Worm (Caenorhabditis elegans) whole organism, dauer: ENCODE measurements around the gene Y62H9A.5.

Source experiments
- unc-62 ChIP-seq: sonication (generic microtip); optimal IDR thresholded peaks from 2 replicates; lab custom pipeline; 2017; ENCODE audit warnings: missing biosample characterization, missing genetic modification reagents, missing genetic modification characterization

Y62H9A.5 gene

ce11 chrX:11896708-11897107 lies 14.0 kb upstream of the Y62H9A.5 start:
- no peak for TF ChIP-seq unc-62 (GFP tag; lab: Kevin White, UChicago)

ce11 chrX:11892328-11892727 lies 9.6 kb upstream of the Y62H9A.5 start, which contains the start of gene Y62H9A.8:
Gene Y62H9A.8, minus strand, starts transcription at chrX:11892428.
- TF ChIP-seq unc-62 (GFP tag; lab: Kevin White, UChicago) = no peak

ce11 chrX:11885577-11885976 lies 2.9 kb upstream of the Y62H9A.5 start, which contains the start of gene Y62H9A.7:
Gene Y62H9A.7, minus strand, starts transcription at chrX:11885677.
- TF ChIP-seq unc-62 (GFP tag; lab: Kevin White, UChicago) = no peak

ce11 chrX:11879871-11880270 lies 2.8 kb downstream of the Y62H9A.5 start, which contains the start of the genes Y62H9A.3 and Y62H9A.4:
Gene Y62H9A.3, minus strand, starts transcription at chrX:11879971.
Gene Y62H9A.4, plus strand, starts transcription at chrX:11880126.
- TF ChIP-seq unc-62 (GFP tag; lab: Kevin White, UChicago) = no peak

- no peak for TF ChIP-seq unc-62 (GFP tag; lab: Kevin White, UChicago)
Measured at ce11 chrX:11878109-11878508, 4.6 kb downstream of the Y62H9A.5 start, which contains the start of gene Y62H9A.2. Gene Y62H9A.2, minus strand, starts transcription at chrX:11878209.

ce11 chrX:11875260-11875659 lies 7.4 kb downstream of the Y62H9A.5 start, which contains the start of gene Y62H9A.1:
Gene Y62H9A.1, plus strand, starts transcription at chrX:11875541.
- TF ChIP-seq unc-62 (GFP tag; lab: Kevin White, UChicago) = no peak

- no peak for TF ChIP-seq unc-62 (GFP tag; lab: Kevin White, UChicago)
Measured at ce11 chrX:11872210-11872609, 10.5 kb downstream of the Y62H9A.5 start.

- TF ChIP-seq unc-62 (GFP tag; lab: Kevin White, UChicago) = no peak
Measured at ce11 chrX:11870393-11870792, 12.3 kb downstream of the Y62H9A.5 start.

- no peak for TF ChIP-seq unc-62 (GFP tag; lab: Kevin White, UChicago)
Measured at ce11 chrX:11869260-11869659, 13.4 kb downstream of the Y62H9A.5 start, which contains the start of gene dot-1.2. Gene dot-1.2, minus strand, starts transcription at chrX:11869360.

- TF ChIP-seq unc-62 (GFP tag; lab: Kevin White, UChicago) = no peak
Measured at ce11 chrX:11865083-11865482, 17.6 kb downstream of the Y62H9A.5 start, which contains the start of gene F54F7.6. Gene F54F7.6, plus strand, starts transcription at chrX:11865383.

ce11 chrX:11863307-11863706 lies 19.4 kb downstream of the Y62H9A.5 start, which contains the start of gene F54F7.10:
Gene F54F7.10, plus strand, starts transcription at chrX:11863607.
- TF ChIP-seq unc-62 (GFP tag; lab: Kevin White, UChicago) = no peak

ce11 chrX:11857178-11857577 lies 25.5 kb downstream of the Y62H9A.5 start, which contains the start of gene mes-1:
Gene mes-1, plus strand, starts transcription at chrX:11857478.
- TF ChIP-seq unc-62 (GFP tag; lab: Kevin White, UChicago) = no peak

- no peak for TF ChIP-seq unc-62 (GFP tag; lab: Kevin White, UChicago)
Measured at ce11 chrX:11856214-11856613, 26.5 kb downstream of the Y62H9A.5 start.

ce11 chrX:11854903-11855302 lies 27.8 kb downstream of the Y62H9A.5 start, which contains the start of gene F54F7.8:
Gene F54F7.8, minus strand, starts transcription at chrX:11855003.
- TF ChIP-seq unc-62 (GFP tag; lab: Kevin White, UChicago) = no peak

- no peak for TF ChIP-seq unc-62 (GFP tag; lab: Kevin White, UChicago)
Measured at ce11 chrX:11854432-11854831, 28.3 kb downstream of the Y62H9A.5 start.

ce11 chrX:11852494-11852893 lies 30.2 kb downstream of the Y62H9A.5 start, which contains the start of gene xtr-1:
Gene xtr-1, plus strand, starts transcription at chrX:11852794.
- no peak for TF ChIP-seq unc-62 (GFP tag; lab: Kevin White, UChicago)

- no peak for TF ChIP-seq unc-62 (GFP tag; lab: Kevin White, UChicago)
Measured at ce11 chrX:11850572-11850971, 32.1 kb downstream of the Y62H9A.5 start, which contains the start of gene F54F7.14. Gene F54F7.14, plus strand, starts transcription at chrX:11850872.
